Fruit fly (Drosophila melanogaster) whole organism, embryonic: ENCODE data around the gene tbrd-1.

Experiments used
- B-H2 ChIP-seq: fragments of 200-800 bp; sonication (Bioruptor generic); optimal IDR thresholded peaks from 2 replicates; lab custom pipeline; 2018; ENCODE audit warnings: missing biosample characterization, mild to moderate bottlenecking, missing genetic modification characterization
- CG10267 ChIP-seq: fragments of 200-800 bp; sonication (Bioruptor generic); optimal IDR thresholded peaks from 2 replicates; lab custom pipeline; 2018; ENCODE audit warnings: missing biosample characterization, mild to moderate bottlenecking, missing genetic modification characterization, moderate library complexity
- CG11093 ChIP-seq: fragments of 200-800 bp; sonication (Bioruptor generic); IDR thresholded peaks from 3 replicates; pipeline ENCODE4 v1.3.6; 2022; ENCODE audit warnings: missing biosample characterization, missing genetic modification characterization
- CG11504 ChIP-seq: fragments of 200-800 bp; sonication (Bioruptor generic); optimal IDR thresholded peaks from 3 replicates; lab custom pipeline; 2019; ENCODE audit warnings: missing biosample characterization, mild to moderate bottlenecking, missing genetic modification characterization, moderate library complexity
- CG12071 ChIP-seq: fragments of 200-800 bp; sonication (Bioruptor generic); optimal IDR thresholded peaks from 3 replicates; lab custom pipeline; 2018; ENCODE audit warnings: missing biosample characterization, mild to moderate bottlenecking, missing genetic modification characterization
- CG12942 ChIP-seq: fragments of 200-800 bp; sonication (Bioruptor generic); optimal IDR thresholded peaks from 3 replicates; lab custom pipeline; 2016; ENCODE audit warnings: missing biosample characterization, missing genetic modification characterization
- CG14014 ChIP-seq: fragments of 200-800 bp; sonication (Bioruptor generic); IDR thresholded peaks from 2 replicates; pipeline ENCODE4 v1.3.6; 2022; ENCODE audit warnings: missing biosample characterization, missing genetic modification characterization
- CG14667 ChIP-seq: fragments of 200-800 bp; sonication (Bioruptor generic); IDR thresholded peaks from 2 replicates; pipeline ENCODE4 v1.3.6; 2022; ENCODE audit warnings: missing biosample characterization, missing genetic modification characterization
- CG1647 ChIP-seq: fragments of 200-800 bp; sonication (Bioruptor generic); optimal IDR thresholded peaks from 3 replicates; lab custom pipeline; 2016; ENCODE audit warnings: missing biosample characterization, missing genetic modification characterization
- CG17568 ChIP-seq: fragments of 200-800 bp; sonication (Bioruptor generic); optimal IDR thresholded peaks from 2 replicates; lab custom pipeline; 2018; ENCODE audit warnings: missing biosample characterization, mild to moderate bottlenecking, missing genetic modification characterization, moderate library complexity
- CG18764 ChIP-seq: fragments of 200-800 bp; sonication (Bioruptor generic); optimal IDR thresholded peaks from 3 replicates; lab custom pipeline; 2016; ENCODE audit warnings: missing biosample characterization, missing genetic modification characterization
- CG3065 ChIP-seq: fragments of 200-800 bp; sonication (Bioruptor generic); optimal IDR thresholded peaks from 2 replicates; lab custom pipeline; 2016; ENCODE audit warnings: missing biosample characterization, missing genetic modification characterization
- CG3163 ChIP-seq: fragments of 200-800 bp; sonication (Bioruptor generic); optimal IDR thresholded peaks from 3 replicates; lab custom pipeline; 2016; ENCODE audit warnings: missing biosample characterization, missing genetic modification characterization
- CG4404 ChIP-seq: fragments of 200-800 bp; sonication (Bioruptor generic); IDR thresholded peaks from 2 replicates; pipeline ENCODE4 v1.3.6; 2022; ENCODE audit warnings: missing biosample characterization, missing genetic modification characterization
- CG4424 ChIP-seq: fragments of 200-800 bp; sonication (Bioruptor generic); optimal IDR thresholded peaks from 3 replicates; lab custom pipeline; 2016; ENCODE audit warnings: missing biosample characterization, missing genetic modification characterization
- CG6272 ChIP-seq: fragments of 200-800 bp; sonication (Bioruptor generic); IDR thresholded peaks from 2 replicates; pipeline ENCODE4 v1.3.6; 2022; ENCODE audit warnings: missing biosample characterization, missing genetic modification characterization
- CG6765 ChIP-seq: fragments of 200-800 bp; sonication (Bioruptor generic); optimal IDR thresholded peaks from 3 replicates; lab custom pipeline; 2017; ENCODE audit warnings: missing biosample characterization, mild to moderate bottlenecking, missing genetic modification characterization
- CG6813 ChIP-seq: fragments of 200-800 bp; sonication (Bioruptor generic); optimal IDR thresholded peaks from 2 replicates; lab custom pipeline; 2017; ENCODE audit warnings: missing biosample characterization, missing genetic modification characterization, mild to moderate bottlenecking, moderate library complexity, missing genetic modification reagents
- CHES-1-like ChIP-seq: fragments of 200-800 bp; sonication (Bioruptor generic); optimal IDR thresholded peaks from 2 replicates; lab custom pipeline; 2016; ENCODE audit warnings: missing biosample characterization, missing genetic modification characterization
- Dip2 ChIP-seq: fragments of 200-800 bp; sonication (Bioruptor generic); IDR thresholded peaks from 2 replicates; pipeline ENCODE4 v1.3.6; 2022; ENCODE audit warnings: missing biosample characterization, missing genetic modification characterization
- Doc2 ChIP-seq: fragments of 200-800 bp; sonication (Bioruptor generic); IDR thresholded peaks from 2 replicates; pipeline ENCODE4 v1.3.6; 2022; ENCODE audit warnings: missing biosample characterization, missing genetic modification characterization
- Doc3 ChIP-seq: fragments of 200-800 bp; sonication (Bioruptor generic); IDR thresholded peaks from 3 replicates; pipeline ENCODE4 v1.3.6; 2022; ENCODE audit warnings: missing biosample characterization, missing genetic modification characterization; ENCODE audit not compliant: partially characterized antibody
- E2f1 ChIP-seq: fragments of 200-800 bp; sonication (Bioruptor generic); IDR thresholded peaks from 2 replicates; pipeline ENCODE4 v1.3.6; 2022; ENCODE audit warnings: missing biosample characterization, missing genetic modification characterization
- Eip74EF ChIP-seq, 2 experiments: fragments of 200-800 bp in 1 of 2; fragments of >200 bp in 1 of 2; sonication (Bioruptor generic) in 1 of 2; optimal IDR thresholded peaks; 2 replicates each; lab custom pipeline; 2017 to 2019; ENCODE audit warnings: missing biosample characterization in 2 of 2, missing genetic modification characterization in 2 of 2, mild to moderate bottlenecking in 1 of 2, moderate library complexity in 1 of 2
- Hey ChIP-seq: fragments of 200-800 bp; sonication (Bioruptor generic); optimal IDR thresholded peaks from 3 replicates; lab custom pipeline; 2018; ENCODE audit warnings: missing biosample characterization, mild to moderate bottlenecking, missing genetic modification characterization
- MTF-1 ChIP-seq: fragments of 200-800 bp; sonication (Bioruptor generic); optimal IDR thresholded peaks from 2 replicates; lab custom pipeline; 2018; ENCODE audit warnings: missing biosample characterization, mild to moderate bottlenecking, missing genetic modification characterization, borderline replicate concordance
- Nf-YB ChIP-seq: fragments of 200-800 bp; sonication (Bioruptor generic); optimal IDR thresholded peaks from 3 replicates; lab custom pipeline; 2019; ENCODE audit warnings: missing biosample characterization, mild to moderate bottlenecking, missing genetic modification characterization, moderate library complexity
- Oaz ChIP-seq: fragments of 200-800 bp; sonication (Bioruptor generic); IDR thresholded peaks from 2 replicates; pipeline ENCODE4 v1.3.6; 2022; ENCODE audit warnings: missing biosample characterization, missing genetic modification characterization
- Optix ChIP-seq: fragments of 200-800 bp; sonication (Bioruptor generic); IDR thresholded peaks from 3 replicates; pipeline ENCODE4 v1.3.6; 2022; ENCODE audit warnings: missing biosample characterization, missing genetic modification characterization
- Ravus ChIP-seq: fragments of 200-800 bp; sonication (Bioruptor generic); IDR thresholded peaks from 2 replicates; pipeline ENCODE4 v1.3.6; 2022; ENCODE audit warnings: missing biosample characterization, missing genetic modification characterization
- Sox100B ChIP-seq: fragments of 200-800 bp; sonication (Bioruptor generic); optimal IDR thresholded peaks from 3 replicates; lab custom pipeline; 2018; ENCODE audit warnings: missing biosample characterization, mild to moderate bottlenecking, missing genetic modification characterization
- Stat92E ChIP-seq, 3 experiments: fragments of >200 bp in 2 of 3; fragments of 200-800 bp in 1 of 3; sonication (Bioruptor generic) in 1 of 3; optimal IDR thresholded peaks; 2 replicates each; lab custom pipeline; 2017 to 2019; ENCODE audit warnings: missing biosample characterization in 3 of 3, missing genetic modification characterization in 3 of 3, mild to moderate bottlenecking in 1 of 3, moderate library complexity in 1 of 3
- ac ChIP-seq: fragments of 200-800 bp; sonication (Bioruptor generic); optimal IDR thresholded peaks from 3 replicates; lab custom pipeline; 2017; ENCODE audit warnings: missing biosample characterization, mild to moderate bottlenecking, missing genetic modification characterization
- bsh ChIP-seq, 2 experiments: fragments of 200-800 bp; sonication (Bioruptor generic); optimal IDR thresholded peaks; 2 replicates each; lab custom pipeline; 2017 to 2018; ENCODE audit warnings: mild to moderate bottlenecking in 2 of 2, missing biosample characterization in 2 of 2, missing genetic modification characterization in 2 of 2, moderate library complexity in 1 of 2
- cato ChIP-seq: fragments of 200-800 bp; sonication (Bioruptor generic); optimal IDR thresholded peaks from 2 replicates; lab custom pipeline; 2016; ENCODE audit warnings: missing biosample characterization, missing genetic modification characterization, borderline replicate concordance
- ci ChIP-seq: fragments of 200-800 bp; sonication (Bioruptor generic); IDR thresholded peaks from 3 replicates; pipeline ENCODE4 v1.3.6; 2022; ENCODE audit warnings: missing biosample characterization, missing genetic modification characterization
- crol ChIP-seq: fragments of 200-800 bp; sonication (Bioruptor generic); IDR thresholded peaks from 2 replicates; pipeline ENCODE4 v1.3.6; 2022; ENCODE audit warnings: missing biosample characterization, missing genetic modification characterization
- da ChIP-seq: fragments of 200-800 bp; sonication (Bioruptor generic); optimal IDR thresholded peaks from 2 replicates; lab custom pipeline; 2016; ENCODE audit warnings: missing biosample characterization, missing genetic modification characterization
- fru ChIP-seq: fragments of >200 bp; optimal IDR thresholded peaks from 2 replicates; lab custom pipeline; 2017
- gem ChIP-seq: fragments of 200-800 bp; sonication (Bioruptor generic); optimal IDR thresholded peaks from 2 replicates; lab custom pipeline; 2019; ENCODE audit warnings: missing biosample characterization, mild to moderate bottlenecking, missing genetic modification characterization, moderate library complexity
- hth ChIP-seq: fragments of >200 bp; optimal IDR thresholded peaks from 2 replicates; lab custom pipeline; 2017; ENCODE audit warnings: inconsistent platforms
- ind ChIP-seq: fragments of 200-800 bp; sonication (Bioruptor generic); optimal IDR thresholded peaks from 3 replicates; lab custom pipeline; 2016; ENCODE audit warnings: missing biosample characterization, missing genetic modification characterization
- insv ChIP-seq, 2 experiments: fragments of 200-800 bp; sonication (Bioruptor generic); optimal IDR thresholded peaks; 3 replicates each; lab custom pipeline; 2016 to 2018; ENCODE audit warnings: missing biosample characterization in 2 of 2, missing genetic modification characterization in 2 of 2
- mam ChIP-seq: fragments of 200-800 bp; sonication (Bioruptor generic); optimal IDR thresholded peaks from 3 replicates; lab custom pipeline; 2016; ENCODE audit warnings: missing biosample characterization, missing genetic modification characterization
- nmo ChIP-seq: fragments of 200-800 bp; sonication (Bioruptor generic); optimal IDR thresholded peaks from 2 replicates; lab custom pipeline; 2018; ENCODE audit warnings: missing biosample characterization, mild to moderate bottlenecking, missing genetic modification characterization, moderate library complexity
- pzg ChIP-seq: fragments of 200-800 bp; sonication (Bioruptor generic); optimal IDR thresholded peaks from 3 replicates; lab custom pipeline; 2018; ENCODE audit warnings: missing biosample characterization, mild to moderate bottlenecking, missing genetic modification characterization, moderate library complexity
- salm ChIP-seq: fragments of 200-800 bp; sonication (Bioruptor generic); optimal IDR thresholded peaks from 2 replicates; lab custom pipeline; 2018; ENCODE audit warnings: missing biosample characterization, mild to moderate bottlenecking, missing genetic modification characterization
- sc ChIP-seq, 3 experiments: fragments of >200 bp in 2 of 3; fragments of 200-800 bp in 1 of 3; sonication (Bioruptor generic) in 1 of 3; optimal IDR thresholded peaks; 2 replicates in 2 of 3; 3 replicates in 1 of 3; lab custom pipeline; 2017; ENCODE audit warnings: mild to moderate bottlenecking in 1 of 3, missing biosample characterization in 1 of 3, missing genetic modification characterization in 1 of 3, missing genetic modification reagents in 1 of 3
- schlank ChIP-seq: fragments of 200-800 bp; sonication (Bioruptor generic); optimal IDR thresholded peaks from 2 replicates; lab custom pipeline; 2018; ENCODE audit warnings: missing biosample characterization, mild to moderate bottlenecking, missing genetic modification characterization
- slp2 ChIP-seq: fragments of 200-800 bp; sonication (Bioruptor generic); optimal IDR thresholded peaks from 2 replicates; lab custom pipeline; 2016; ENCODE audit warnings: missing biosample characterization, missing genetic modification characterization
- trh ChIP-seq: fragments of 200-800 bp; sonication (Bioruptor generic); optimal IDR thresholded peaks from 2 replicates; lab custom pipeline; 2016; ENCODE audit warnings: missing biosample characterization, missing genetic modification characterization

tbrd-1 gene

DNA sequence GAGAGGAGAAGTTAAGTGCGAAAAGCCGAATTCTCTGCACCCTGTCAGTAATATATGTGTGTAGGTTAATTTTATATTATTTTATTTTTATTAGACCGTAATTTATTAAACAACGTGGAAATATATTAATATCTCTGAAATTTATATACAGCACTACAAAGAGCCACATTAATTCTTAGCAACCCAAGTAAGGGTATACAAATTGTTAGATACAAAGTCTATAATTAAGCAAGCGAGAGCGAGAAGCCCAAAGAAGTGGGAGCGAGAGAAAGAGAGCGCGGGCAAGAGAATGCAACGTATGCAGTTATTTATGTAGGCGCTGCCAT is 6.3 kb downstream of the tbrd-1 start (continued):
- TF ChIP-seq B-H2 (no peak), CG4404 (peak; percentile 94), CG6765 (GFP tag; lab: Kevin White, UChicago) (peak; percentile 35), Nf-YB (GFP tag; lab: Kevin White, UChicago) (peak; percentile 80), insv (GFP tag; optimal IDR thresholded peaks at IDR 0.05; lab: Kevin White, UChicago) (peak in 1 of 2 experiments; percentile 7), CG11093 (peak; percentile 83), ac (GFP tag; lab: Kevin White, UChicago) (peak; percentile 84), crol (GFP tag; lab: Robert Waterston, UW) (peak; percentile 54), schlank (peak; percentile 32), nmo (peak; percentile 98), CG14667 (GFP tag; lab: Robert Waterston, UW) (peak; percentile 93), ci (GFP tag; lab: Robert Waterston, UW) (peak; percentile 96), slp2 (GFP tag; lab: Kevin White, UChicago) (no peak), CG10267 (tag; lab: Kevin White, UChicago) (peak; percentile 94), E2f1 (GFP tag; lab: Robert Waterston, UW) (peak; percentile 94), Optix (GFP tag; lab: Robert Waterston, UW) (peak; percentile 72; the same call in 2 of the 3 replicates), CG6813 (GFP tag; lab: Kevin White, UChicago) (peak; percentile 86), Stat92E (GFP tag; optimal IDR thresholded peaks at IDR 0.05; lab: Kevin White, UChicago) (peak in 1 of 3 experiments; percentile 93), Ravus (peak; percentile 56), trh (GFP tag; lab: Kevin White, UChicago) (peak; percentile 86), Sox100B (peak; percentile 92), CG11504 (peak; percentile 93), CG6272 (peak; percentile 88), cato (GFP tag; lab: Kevin White, UChicago) (peak; percentile 73), CG18764 (GFP tag; lab: Kevin White, UChicago) (peak; percentile 86), pzg (no peak), Dip2 (GFP tag; lab: Robert Waterston, UW) (no peak), CG12942 (GFP tag; lab: Kevin White, UChicago) (peak; percentile 84), CG14014 (GFP tag; lab: Robert Waterston, UW) (peak; percentile 90), CG3163 (GFP tag; lab: Kevin White, UChicago) (no peak), CG12071 (peak; percentile 68), CG3065 (GFP tag; lab: Kevin White, UChicago) (peak; percentile 69), bsh (GFP tag; optimal IDR thresholded peaks at IDR 0.05; lab: Kevin White, UChicago) (peak; percentile 92 to 99), hth (no peak), salm (tag; lab: Kevin White, UChicago) (peak; percentile 89), mam (GFP tag; lab: Kevin White, UChicago) (peak; percentile 36), fru (no peak), da (GFP tag; lab: Kevin White, UChicago) (no peak), CG4424 (GFP tag; lab: Kevin White, UChicago) (peak; percentile 93), Eip74EF (GFP tag; optimal IDR thresholded peaks at IDR 0.05; lab: Kevin White, UChicago) (peak in 1 of 2 experiments; percentile 94), CG17568 (GFP tag; lab: Kevin White, UChicago) (peak; percentile 82), ind (GFP tag; lab: Kevin White, UChicago) (peak; percentile 82), Doc2 (no peak), Hey (tag; lab: Kevin White, UChicago) (no peak), gem (tag; lab: Kevin White, UChicago) (peak; percentile 98), Oaz (GFP tag; lab: Robert Waterston, UW) (0 out of 2 replicates have a peak, but pooled peaks have one; percentile 14), Doc3 (no peak), CG1647 (GFP tag; lab: Kevin White, UChicago) (peak; percentile 60), CHES-1-like (GFP tag; lab: Kevin White, UChicago) (no peak), MTF-1 (GFP tag; lab: Kevin White, UChicago) (peak; percentile 89), sc (optimal IDR thresholded peaks at IDR 0.05; lab: Kevin White, UChicago) (no peak), sc (GFP tag; optimal IDR thresholded peaks at IDR 0.05; lab: Kevin White, UChicago) (peak; percentile 94)
